Fruit fly (Drosophila melanogaster): ENCODE data around the gene aru.

DNA sequence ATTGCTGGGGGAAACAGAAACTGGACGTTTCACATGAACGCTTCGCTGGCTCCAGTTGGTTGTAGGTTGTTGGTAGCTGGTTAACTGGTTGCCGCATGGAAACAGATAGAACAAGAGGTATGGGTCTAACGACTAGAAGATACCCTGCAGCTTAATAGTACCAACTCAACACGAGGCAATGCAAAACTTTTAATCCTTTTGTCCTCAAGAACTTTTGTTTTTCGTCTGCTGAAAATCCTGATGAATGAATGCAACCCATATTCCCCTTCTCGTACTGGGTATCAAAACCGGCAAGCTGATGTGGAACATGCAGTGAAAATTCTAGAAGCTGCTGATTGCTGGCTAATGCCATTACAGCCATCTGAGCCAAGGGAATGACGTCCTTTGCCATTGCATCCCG lies 30.2 kb downstream of the aru start:
- peak; percentile 56 for TF ChIP-seq pan (optimal IDR thresholded peaks at IDR 0.05)
- no peak for TF ChIP-seq psq (optimal IDR thresholded peaks at IDR 0.05)
- TF ChIP-seq EcR (GFP tag; optimal IDR thresholded peaks at IDR 0.05) = no peak
